Worm (Caenorhabditis elegans) whole organism, L2 larva: ENCODE measurements around the gene ZK682.7.

Experiments
- C34F6.9 ChIP-seq: fragments of 150-350 bp; optimal IDR thresholded peaks from 2 replicates; lab custom pipeline; 2014; ENCODE audit warnings: missing biosample characterization, missing genetic modification characterization
- F13H6.1 ChIP-seq: sonication (generic microtip); optimal IDR thresholded peaks from 2 replicates; lab custom pipeline; 2016; ENCODE audit warnings: missing genetic modification characterization, missing compliant biosample characterization
- R02D3.7 ChIP-seq: fragments of 150-350 bp; optimal IDR thresholded peaks from 2 replicates; lab custom pipeline; 2014; ENCODE audit warnings: missing biosample characterization, missing genetic modification characterization
- Y55F3AM.14 ChIP-seq: fragments of 200-800 bp; sonication (Bioruptor generic); optimal IDR thresholded peaks from 2 replicates; lab custom pipeline; 2018; ENCODE audit warnings: mild to moderate bottlenecking, missing genetic modification characterization, missing compliant biosample characterization
- ZK546.5 ChIP-seq: sonication (generic microtip); optimal IDR thresholded peaks from 2 replicates; lab custom pipeline; 2017; ENCODE audit warnings: missing biosample characterization, missing genetic modification characterization
- alr-1 ChIP-seq: fragments of 150-350 bp; optimal IDR thresholded peaks from 2 replicates; lab custom pipeline; 2014; ENCODE audit warnings: missing biosample characterization, missing genetic modification characterization
- aly-2 ChIP-seq: fragments of 150-350 bp; optimal IDR thresholded peaks from 2 replicates; lab custom pipeline; 2014; ENCODE audit warnings: missing biosample characterization, missing genetic modification characterization
- ama-1 ChIP-seq: fragments of 150-350 bp; optimal IDR thresholded peaks from 2 replicates; lab custom pipeline; 2018; ENCODE audit warnings: inconsistent platforms
- blmp-1 ChIP-seq: sonication (generic microtip); optimal IDR thresholded peaks from 2 replicates; lab custom pipeline; 2017; ENCODE audit warnings: missing genetic modification characterization, mild to moderate bottlenecking, missing compliant biosample characterization, antibody characterized with exemption, moderate library complexity; ENCODE audit not compliant: insufficient read depth
- ceh-82 ChIP-seq: fragments of 150-350 bp; optimal IDR thresholded peaks from 2 replicates; lab custom pipeline; 2014; ENCODE audit warnings: missing biosample characterization, missing genetic modification characterization
- crh-2 ChIP-seq: sonication (generic microtip); optimal IDR thresholded peaks from 2 replicates; lab custom pipeline; 2017; ENCODE audit warnings: missing biosample characterization, missing genetic modification characterization
- egl-27 ChIP-seq: sonication (generic microtip); optimal IDR thresholded peaks from 3 replicates; lab custom pipeline; 2017; ENCODE audit warnings: missing biosample characterization, missing genetic modification reagents, missing genetic modification characterization
- elt-1 ChIP-seq: fragments of 150-350 bp; optimal IDR thresholded peaks from 2 replicates; lab custom pipeline; 2014; ENCODE audit warnings: missing biosample characterization, missing genetic modification characterization
- elt-3 ChIP-seq: sonication (generic microtip); optimal IDR thresholded peaks from 2 replicates; lab custom pipeline; 2017; ENCODE audit warnings: missing biosample characterization, missing genetic modification characterization
- fos-1 ChIP-seq: fragments of 150-350 bp; optimal IDR thresholded peaks from 2 replicates; lab custom pipeline; 2014; ENCODE audit warnings: missing biosample characterization, missing genetic modification characterization
- gmeb-1 ChIP-seq: fragments of 150-350 bp; optimal IDR thresholded peaks from 2 replicates; lab custom pipeline; 2014; ENCODE audit warnings: missing biosample characterization, missing genetic modification characterization
- lin-11 ChIP-seq: fragments of 150-350 bp; sonication (generic microtip); optimal IDR thresholded peaks from 2 replicates; lab custom pipeline; 2014; ENCODE audit warnings: missing biosample characterization, missing genetic modification characterization, inconsistent platforms, mixed read lengths
- lin-13 ChIP-seq: fragments of 150-350 bp; optimal IDR thresholded peaks from 2 replicates; lab custom pipeline; 2014; ENCODE audit warnings: missing biosample characterization, missing genetic modification reagents, missing genetic modification characterization
- lsy-2 ChIP-seq, 2 experiments: fragments of 150-350 bp in 1 of 2; sonication (generic microtip) in 1 of 2; optimal IDR thresholded peaks; 2 replicates each; lab custom pipeline; 2014 to 2017; ENCODE audit warnings: missing biosample characterization in 2 of 2, missing genetic modification characterization in 2 of 2
- mbf-1 ChIP-seq: sonication (generic microtip); optimal IDR thresholded peaks from 2 replicates; lab custom pipeline; 2017; ENCODE audit warnings: missing biosample characterization, missing genetic modification characterization
- mdl-1 ChIP-seq, 2 experiments: fragments of 150-350 bp in 1 of 2; sonication (generic microtip) in 1 of 2; optimal IDR thresholded peaks; 2 replicates each; lab custom pipeline; 2017; ENCODE audit warnings: missing biosample characterization in 2 of 2, missing genetic modification characterization in 2 of 2
- nhr-12 ChIP-seq: fragments of 150-350 bp; optimal IDR thresholded peaks from 2 replicates; lab custom pipeline; 2014; ENCODE audit warnings: missing biosample characterization, missing genetic modification characterization
- nhr-129 ChIP-seq: fragments of 150-350 bp; optimal IDR thresholded peaks from 2 replicates; lab custom pipeline; 2014; ENCODE audit warnings: missing biosample characterization, missing genetic modification characterization
- nhr-21 ChIP-seq: fragments of 150-350 bp; optimal IDR thresholded peaks from 2 replicates; lab custom pipeline; 2014; ENCODE audit warnings: missing biosample characterization, missing genetic modification characterization
- nhr-23 ChIP-seq: fragments of 150-350 bp; optimal IDR thresholded peaks from 2 replicates; lab custom pipeline; 2014; ENCODE audit warnings: missing biosample characterization, missing genetic modification reagents, missing genetic modification characterization
- nhr-25 ChIP-seq: fragments of 150-350 bp; sonication (generic microtip); optimal IDR thresholded peaks from 3 replicates; lab custom pipeline; 2014; ENCODE audit warnings: missing biosample characterization, missing genetic modification characterization
- nhr-6 ChIP-seq: fragments of 150-350 bp; optimal IDR thresholded peaks from 2 replicates; lab custom pipeline; 2014; ENCODE audit warnings: missing biosample characterization, missing genetic modification characterization
- nhr-77 ChIP-seq: fragments of 150-350 bp; optimal IDR thresholded peaks from 2 replicates; lab custom pipeline; 2014; ENCODE audit warnings: missing biosample characterization, missing genetic modification characterization
- sem-4 ChIP-seq: fragments of 150-350 bp; optimal IDR thresholded peaks from 2 replicates; lab custom pipeline; 2014; ENCODE audit warnings: missing biosample characterization, missing genetic modification reagents, missing genetic modification characterization
- skn-1 ChIP-seq: sonication (generic microtip); optimal IDR thresholded peaks from 2 replicates; lab custom pipeline; 2017; ENCODE audit warnings: missing biosample characterization, missing genetic modification characterization
- sma-3 ChIP-seq: sonication (generic microtip); optimal IDR thresholded peaks from 2 replicates; lab custom pipeline; 2016; ENCODE audit warnings: missing genetic modification reagents, missing genetic modification characterization, missing compliant biosample characterization
- sma-9 ChIP-seq, 2 experiments: fragments of 150-350 bp in 1 of 2; sonication (generic microtip) in 1 of 2; optimal IDR thresholded peaks; 2 replicates each; lab custom pipeline; 2014 to 2016; ENCODE audit warnings: missing genetic modification characterization in 2 of 2, mild to moderate bottlenecking in 1 of 2, missing biosample characterization in 1 of 2, missing compliant biosample characterization in 1 of 2, missing genetic modification reagents in 1 of 2, moderate library complexity in 1 of 2
- unc-39 ChIP-seq: fragments of 150-350 bp; optimal IDR thresholded peaks from 2 replicates; lab custom pipeline; 2014; ENCODE audit warnings: missing biosample characterization, missing genetic modification characterization
- unc-55 ChIP-seq: fragments of 150-350 bp; sonication (generic microtip); optimal IDR thresholded peaks from 3 replicates; lab custom pipeline; 2014; ENCODE audit warnings: missing biosample characterization, missing genetic modification reagents, missing genetic modification characterization
- unc-62 ChIP-seq: fragments of 150-350 bp; optimal IDR thresholded peaks from 2 replicates; lab custom pipeline; 2014; ENCODE audit warnings: missing biosample characterization, missing genetic modification reagents, missing genetic modification characterization
- zag-1 ChIP-seq: fragments of 150-350 bp; optimal IDR thresholded peaks from 2 replicates; lab custom pipeline; 2014; ENCODE audit warnings: missing biosample characterization, missing genetic modification characterization
- ztf-1 ChIP-seq: fragments of 200-800 bp; sonication (Bioruptor generic); conservative IDR thresholded peaks from 2 replicates; pipeline ENCODE4 v1.3.6; 2022; ENCODE audit warnings: missing genetic modification characterization, missing compliant biosample characterization
- ztf-11 ChIP-seq: sonication (generic microtip); optimal IDR thresholded peaks from 2 replicates; lab custom pipeline; 2017; ENCODE audit warnings: missing biosample characterization, missing genetic modification characterization
- ztf-4 ChIP-seq: fragments of 150-350 bp; optimal IDR thresholded peaks from 2 replicates; lab custom pipeline; 2014; ENCODE audit warnings: missing biosample characterization, missing genetic modification characterization

The ZK682.7 gene

ce11 chrV:9249932-9250331 is 42.0 kb downstream of the ZK682.7 start, which contains the start of gene ptd-2:
Gene ptd-2, plus strand, starts transcription at chrV:9250232.
- TF ChIP-seq nhr-21 (no peak), ama-1 (lab: Kevin White, UChicago) (no peak), blmp-1 (tag; lab: Kevin White, UChicago) (no peak), ztf-11 (tag; lab: Kevin White, UChicago) (no peak), gmeb-1 (tag; lab: Kevin White, UChicago) (no peak), C34F6.9 (tag; lab: Kevin White, UChicago) (no peak), ztf-1 (no peak), F13H6.1 (tag; lab: Kevin White, UChicago) (no peak), nhr-129 (no peak), nhr-23 (tag; lab: Kevin White, UChicago) (no peak), ZK546.5 (tag; lab: Kevin White, UChicago) (no peak), sma-3 (GFP tag; lab: Kevin White, UChicago) (no peak), mdl-1 (tag; optimal IDR thresholded peaks at IDR 0.05; lab: Kevin White, UChicago) (no peak), nhr-6 (tag; lab: Kevin White, UChicago) (no peak), nhr-77 (tag; lab: Kevin White, UChicago) (no peak)

ce11 chrV:9249206-9249605 is 42.8 kb downstream of the ZK682.7 start, which contains the start of gene str-94:
Gene str-94, minus strand, starts transcription at chrV:9249306.
- TF ChIP-seq gmeb-1 (tag; lab: Kevin White, UChicago) (no peak), crh-2 (tag; lab: Kevin White, UChicago) (no peak), nhr-21 (no peak)

ce11 chrV:9247416-9247815 is 44.5 kb downstream of the ZK682.7 start:
- TF ChIP-seq R02D3.7 (tag; lab: Kevin White, UChicago) (no peak), fos-1 (no peak), ztf-4 (tag; lab: Kevin White, UChicago) (no peak), F13H6.1 (tag; lab: Kevin White, UChicago) (peak; percentile 34), Y55F3AM.14 (GFP tag; lab: Kevin White, UChicago) (no peak), sma-3 (GFP tag; lab: Kevin White, UChicago) (no peak), zag-1 (no peak), mdl-1 (tag; optimal IDR thresholded peaks at IDR 0.05; lab: Kevin White, UChicago) (peak in 1 of 2 experiments; percentile 25), sma-9 (GFP tag; optimal IDR thresholded peaks at IDR 0.05; lab: Kevin White, UChicago) (peak; percentile 74), sma-9 (tag; optimal IDR thresholded peaks at IDR 0.05; lab: Kevin White, UChicago) (no peak), ztf-1 (no peak), lin-13 (GFP tag; lab: Kevin White, UChicago) (no peak), lsy-2 (tag; optimal IDR thresholded peaks at IDR 0.05; lab: Kevin White, UChicago) (peak in 1 of 2 experiments; percentile 30), ZK546.5 (tag; lab: Kevin White, UChicago) (no peak), nhr-129 (peak; percentile 75), unc-55 (peak; percentile 60), elt-3 (no peak), C34F6.9 (tag; lab: Kevin White, UChicago) (peak; percentile 53), ztf-11 (tag; lab: Kevin White, UChicago) (no peak)

DNA sequence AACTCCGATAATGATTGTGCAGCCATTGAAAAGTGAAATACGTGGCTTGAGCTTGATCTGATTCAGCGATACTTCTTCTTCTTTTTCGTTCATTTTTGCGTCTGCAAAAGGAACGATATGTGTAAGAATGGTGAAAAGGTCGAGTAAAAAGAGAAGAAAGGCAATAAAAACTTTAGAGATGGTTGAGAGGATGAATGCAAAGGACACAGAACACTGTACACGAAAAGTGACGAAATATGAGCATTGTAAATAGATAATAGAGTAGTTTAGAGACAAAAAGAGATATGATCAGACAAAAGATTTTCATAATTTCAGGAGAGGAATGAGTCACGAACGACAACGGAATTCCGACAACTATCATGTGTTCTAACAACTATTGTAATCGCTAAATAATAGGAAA is 45.7 kb downstream of the ZK682.7 start, which contains the start of gene aat-2:
Gene aat-2 (minus strand): TSS at position 101 of the 400 bp plus-strand sequence.
- TF ChIP-seq nhr-129: no peak
- no peak for TF ChIP-seq lin-11 (tag; lab: Kevin White, UChicago)
- no peak for TF ChIP-seq Y55F3AM.14 (GFP tag; lab: Kevin White, UChicago)
- TF ChIP-seq R02D3.7 (tag; lab: Kevin White, UChicago): no peak
- TF ChIP-seq sma-9 (GFP tag; optimal IDR thresholded peaks at IDR 0.05; lab: Kevin White, UChicago): no peak
- no peak for TF ChIP-seq sma-9 (tag; optimal IDR thresholded peaks at IDR 0.05; lab: Kevin White, UChicago)
- no peak for TF ChIP-seq egl-27
- TF ChIP-seq nhr-21: no peak
- no peak for TF ChIP-seq nhr-12
- no peak for TF ChIP-seq alr-1
- TF ChIP-seq, all 48 proteins: peak for 0

ce11 chrV:9243171-9243996 is 48.6 kb downstream of the ZK682.7 start, which contains the start of gene glo-4:
Gene glo-4, minus strand, starts transcription at chrV:9243221.
- TF ChIP-seq elt-1 (tag; lab: Kevin White, UChicago): no peak
- TF ChIP-seq nhr-25 (tag; lab: Kevin White, UChicago): no peak
- TF ChIP-seq Y55F3AM.14 (GFP tag; lab: Kevin White, UChicago): no peak
- peak; percentile 81 for TF ChIP-seq nhr-6 (tag; lab: Kevin White, UChicago)
- TF ChIP-seq aly-2: no peak
- TF ChIP-seq ZK546.5 (tag; lab: Kevin White, UChicago): no peak
- no peak for TF ChIP-seq unc-62 (GFP tag; lab: Kevin White, UChicago)
- TF ChIP-seq ztf-4 (tag; lab: Kevin White, UChicago): peak; percentile 61
- TF ChIP-seq sem-4 (tag; lab: Kevin White, UChicago): peak; percentile 89
- no peak for TF ChIP-seq mbf-1
- no peak for TF ChIP-seq unc-39 (tag; lab: Kevin White, UChicago)
- peak; percentile 80 for TF ChIP-seq F13H6.1 (tag; lab: Kevin White, UChicago)
- TF ChIP-seq ceh-82: no peak
- TF ChIP-seq mdl-1 (tag; optimal IDR thresholded peaks at IDR 0.05; lab: Kevin White, UChicago): no peak
- TF ChIP-seq gmeb-1 (tag; lab: Kevin White, UChicago): peak; percentile 77
- TF ChIP-seq skn-1 (tag; lab: Kevin White, UChicago): no peak
- TF ChIP-seq crh-2 (tag; lab: Kevin White, UChicago): peak; percentile 87
- peak; percentile 90 for TF ChIP-seq unc-55
- TF ChIP-seq alr-1: no peak
- peak; percentile 81 for TF ChIP-seq lin-13 (GFP tag; lab: Kevin White, UChicago)
- TF ChIP-seq R02D3.7 (tag; lab: Kevin White, UChicago): no peak
- peak; percentile 79 for TF ChIP-seq sma-3 (GFP tag; lab: Kevin White, UChicago)
- TF ChIP-seq blmp-1 (tag; lab: Kevin White, UChicago): no peak
- TF ChIP-seq lsy-2 (tag; optimal IDR thresholded peaks at IDR 0.05; lab: Kevin White, UChicago): peak; percentile 72 to 91
